Worm (Caenorhabditis elegans): ENCODE measurements around the gene thoc-5.
A peak's percentile ranks its signal among the peaks of the same experiment; 100 is the strongest.

Gene thoc-5

ce11 chrIII:5305725-5306124 is 43.5 kb downstream of the thoc-5 start (continued):
- no peak for TF ChIP-seq nhr-10 (tag; optimal IDR thresholded peaks at IDR 0.05)
- TF ChIP-seq mbf-1 (tag; optimal IDR thresholded peaks at IDR 0.05): no peak
- TF ChIP-seq ztf-11 (tag; optimal IDR thresholded peaks at IDR 0.05): no peak
- no peak for TF ChIP-seq nhr-77 (tag; optimal IDR thresholded peaks at IDR 0.05)
- no peak for TF ChIP-seq zag-1 (tag; optimal IDR thresholded peaks at IDR 0.05)
- peak; percentile 7 for TF ChIP-seq nhr-21 (tag; optimal IDR thresholded peaks at IDR 0.05)
- TF ChIP-seq nhr-237 (tag; optimal IDR thresholded peaks at IDR 0.05): no peak
- TF ChIP-seq lsy-2 (tag; optimal IDR thresholded peaks at IDR 0.05): peak; percentile 44 to 58
- TF ChIP-seq dmd-4 (tag; optimal IDR thresholded peaks at IDR 0.05): no peak
- TF ChIP-seq aly-2 (tag; optimal IDR thresholded peaks at IDR 0.05): no peak
- no peak for TF ChIP-seq nhr-12 (tag; optimal IDR thresholded peaks at IDR 0.05)
- TF ChIP-seq mab-5 (tag; optimal IDR thresholded peaks at IDR 0.05): no peak

- TF ChIP-seq nhr-25 (tag; optimal IDR thresholded peaks at IDR 0.05): no peak
- TF ChIP-seq ceh-16 (tag; optimal IDR thresholded peaks at IDR 0.05): no peak
These were observed 45.2 kb downstream of the thoc-5 start for ce11 chrIII:5304044-5304443.

- TF ChIP-seq ztf-11 (tag; optimal IDR thresholded peaks at IDR 0.05): no peak
- no peak for TF ChIP-seq ztf-4 (tag; optimal IDR thresholded peaks at IDR 0.05)
- no peak for TF ChIP-seq ama-1 (optimal IDR thresholded peaks at IDR 0.05)
- no peak for TF ChIP-seq unc-55 (GFP tag; optimal IDR thresholded peaks at IDR 0.05)
These were observed 47.4 kb downstream of the thoc-5 start, which contains the start of the genes T15B12.2 and F52C9.5 for ce11 chrIII:5301786-5302268. Gene T15B12.2, minus strand, starts transcription at chrIII:5301886. Gene F52C9.5, plus strand, starts transcription at chrIII:5302218.
